Worm (Caenorhabditis elegans): ENCODE data around the gene dpy-18.

ce11 chrIII:11352840-11353239 lies 24.9 kb downstream of the dpy-18 start:
- TF ChIP-seq ref-1 (GFP tag; conservative IDR thresholded peaks at IDR 0.05) (0 out of 2 replicates have a peak, but pooled peaks have one; percentile 23), med-1 (GFP tag; optimal IDR thresholded peaks at IDR 0.05; ENCODE audit: insufficient read depth) (no peak), ztf-23 (GFP tag; IDR thresholded peaks at IDR 0.05) (0 out of 2 replicates have a peak, but pooled peaks have one; percentile 37), T22C8.4 (GFP tag; IDR thresholded peaks at IDR 0.05) (no peak), tab-1 (GFP tag; IDR thresholded peaks at IDR 0.05) (peak; percentile 81; the same call in 1 of the 2 replicates)
